Fruit fly (Drosophila melanogaster) whole organism, pupa: ENCODE results near the gene Rpt5.
A peak's percentile ranks its signal among the peaks of the same experiment; 100 is the strongest.

ENCODE experiments used
- CG12605 ChIP-seq: fragments of 200-800 bp; sonication (Bioruptor generic); IDR thresholded peaks from 2 replicates; pipeline ENCODE4 v1.3.6; 2022; ENCODE audit warnings: missing biosample characterization, missing genetic modification characterization
- CG13204 ChIP-seq: fragments of 200-800 bp; sonication (Bioruptor generic); optimal IDR thresholded peaks from 2 replicates; lab custom pipeline; 2018; ENCODE audit warnings: missing biosample characterization, mild to moderate bottlenecking, missing genetic modification characterization, moderate library complexity
- CG14655 ChIP-seq: fragments of 200-800 bp; sonication (Bioruptor generic); optimal IDR thresholded peaks from 3 replicates; lab custom pipeline; 2017; ENCODE audit warnings: mild to moderate bottlenecking, missing biosample characterization, missing genetic modification reagents, missing genetic modification characterization
- CG15710 ChIP-seq: fragments of 200-800 bp; sonication (Bioruptor generic); optimal IDR thresholded peaks from 2 replicates; lab custom pipeline; 2018; ENCODE audit warnings: missing biosample characterization, mild to moderate bottlenecking, missing genetic modification characterization, moderate library complexity
- CG17806 ChIP-seq: fragments of 200-800 bp; sonication (Bioruptor generic); optimal IDR thresholded peaks from 2 replicates; lab custom pipeline; 2018; ENCODE audit warnings: missing biosample characterization, mild to moderate bottlenecking, missing genetic modification characterization, moderate library complexity
- CG32121 ChIP-seq: fragments of 200-800 bp; sonication (Bioruptor generic); IDR thresholded peaks from 2 replicates; pipeline ENCODE4 v1.3.6; 2022; ENCODE audit warnings: missing biosample characterization, missing genetic modification characterization
- CG34367 ChIP-seq: fragments of 200-800 bp; sonication (Bioruptor generic); optimal IDR thresholded peaks from 2 replicates; lab custom pipeline; 2018; ENCODE audit warnings: missing biosample characterization, mild to moderate bottlenecking, missing genetic modification characterization
- CG8159 ChIP-seq: fragments of 200-800 bp; sonication (Bioruptor generic); optimal IDR thresholded peaks from 3 replicates; lab custom pipeline; 2018; ENCODE audit warnings: missing biosample characterization, mild to moderate bottlenecking, missing genetic modification characterization, moderate library complexity
- EcR ChIP-seq: fragments of 200-800 bp; sonication (Bioruptor generic); optimal IDR thresholded peaks from 3 replicates; lab custom pipeline; 2019; ENCODE audit warnings: missing biosample characterization, missing genetic modification characterization, mild to moderate bottlenecking, moderate library complexity, missing genetic modification reagents
- Ets98B ChIP-seq: fragments of 200-800 bp; sonication (Bioruptor generic); IDR thresholded peaks from 2 replicates; pipeline ENCODE4 v1.3.6; 2022; ENCODE audit warnings: missing biosample characterization, missing genetic modification characterization
- Pif1A ChIP-seq: fragments of 200-800 bp; sonication (Bioruptor generic); optimal IDR thresholded peaks from 3 replicates; lab custom pipeline; 2016; ENCODE audit warnings: missing biosample characterization, missing genetic modification characterization
- fd96Ca ChIP-seq: fragments of 200-800 bp; sonication (Bioruptor generic); IDR thresholded peaks from 3 replicates; pipeline ENCODE4 v1.3.6; 2022; ENCODE audit warnings: missing biosample characterization, missing genetic modification characterization
- gl ChIP-seq: fragments of 200-800 bp; sonication (Bioruptor generic); optimal IDR thresholded peaks from 2 replicates; lab custom pipeline; 2018; ENCODE audit warnings: missing biosample characterization, mild to moderate bottlenecking, missing genetic modification characterization
- rn ChIP-seq: fragments of 200-800 bp; sonication (Bioruptor generic); IDR thresholded peaks from 2 replicates; pipeline ENCODE4 v1.3.6; 2022; ENCODE audit warnings: missing biosample characterization, missing genetic modification characterization

- TF ChIP-seq CG17806 (tag; lab: Kevin White, UChicago) (peak; percentile 77), CG32121 (peak; percentile 62; the same call in 1 of the 2 replicates), fd96Ca (GFP tag; lab: Robert Waterston, UW) (peak; percentile 79), CG8159 (peak; percentile 84), CG13204 (GFP tag; lab: Kevin White, UChicago) (peak; percentile 39), CG34367 (tag; lab: Kevin White, UChicago) (peak; percentile 65), gl (tag; lab: Kevin White, UChicago) (peak; percentile 21), EcR (GFP tag; lab: Kevin White, UChicago) (peak; percentile 18), CG12605 (GFP tag; lab: Robert Waterston, UW) (no peak), Pif1A (GFP tag; lab: Kevin White, UChicago) (no peak), Ets98B (GFP tag; lab: Robert Waterston, UW) (peak; percentile 80), CG15710 (tag; lab: Kevin White, UChicago) (peak; percentile 80), rn (GFP tag; lab: Robert Waterston, UW) (peak; percentile 85), CG14655 (peak; percentile 72)
These were observed 28.8 kb downstream of the Rpt5 start, which contains the start of the genes Nup98-96 and mbc for dm6 chr3R:23781466-23781935.
